Worm (Caenorhabditis elegans) whole organism, mixed stage, embryonic: ENCODE measurements around the gene lgc-36.

Source experiments
- M03D4.4 ChIP-seq: sonication (generic microtip); optimal IDR thresholded peaks from 2 replicates; lab custom pipeline; 2017; ENCODE audit warnings: mild to moderate bottlenecking, missing genetic modification characterization, missing compliant biosample characterization
- bed-3 ChIP-seq: fragments of 200-800 bp; sonication (Bioruptor generic); optimal IDR thresholded peaks from 3 replicates; lab custom pipeline; 2018; ENCODE audit warnings: mild to moderate bottlenecking, missing genetic modification characterization, moderate library complexity, missing compliant biosample characterization
- blmp-1 ChIP-seq: fragments of 150-350 bp; optimal IDR thresholded peaks from 2 replicates; lab custom pipeline; 2014; ENCODE audit warnings: missing biosample characterization, missing genetic modification characterization
- ceh-39 ChIP-seq: fragments of 150-350 bp; optimal IDR thresholded peaks from 2 replicates; lab custom pipeline; 2014; ENCODE audit warnings: missing biosample characterization, missing genetic modification characterization
- ceh-43 ChIP-seq: fragments of 200-800 bp; sonication (Bioruptor generic); optimal IDR thresholded peaks from 2 replicates; lab custom pipeline; 2018; ENCODE audit warnings: mild to moderate bottlenecking, missing genetic modification characterization, moderate library complexity, missing compliant biosample characterization
- ceh-83 ChIP-seq: fragments of 200-800 bp; sonication (Bioruptor generic); optimal IDR thresholded peaks from 2 replicates; lab custom pipeline; 2018; ENCODE audit warnings: mild to moderate bottlenecking, missing genetic modification characterization, missing compliant biosample characterization
- ces-1 ChIP-seq: fragments of 150-350 bp; optimal IDR thresholded peaks from 2 replicates; lab custom pipeline; 2014; ENCODE audit warnings: missing biosample characterization, missing genetic modification reagents, missing genetic modification characterization
- cnd-1 ChIP-seq: fragments of 200-800 bp; sonication (Bioruptor generic); optimal IDR thresholded peaks from 2 replicates; lab custom pipeline; 2018; ENCODE audit warnings: mild to moderate bottlenecking, missing genetic modification characterization, missing compliant biosample characterization
- drap-1 ChIP-seq: fragments of 200-800 bp; sonication (Bioruptor generic); optimal IDR thresholded peaks from 3 replicates; lab custom pipeline; 2018; ENCODE audit warnings: mild to moderate bottlenecking, missing genetic modification characterization, missing compliant biosample characterization
- elt-1 ChIP-seq: sonication (generic microtip); optimal IDR thresholded peaks from 2 replicates; lab custom pipeline; 2017; ENCODE audit warnings: missing genetic modification characterization, mild to moderate bottlenecking, missing compliant biosample characterization, antibody characterized with exemption, moderate library complexity, borderline replicate concordance; ENCODE audit not compliant: insufficient read depth
- elt-3 ChIP-seq: fragments of 150-350 bp; optimal IDR thresholded peaks from 2 replicates; lab custom pipeline; 2014; ENCODE audit warnings: missing biosample characterization, missing genetic modification characterization
- flh-1 ChIP-seq: fragments of 200-800 bp; sonication (Bioruptor generic); optimal IDR thresholded peaks from 2 replicates; lab custom pipeline; 2018; ENCODE audit warnings: mild to moderate bottlenecking, missing genetic modification characterization, moderate library complexity, missing compliant biosample characterization
- ham-2 ChIP-seq: fragments of 200-800 bp; sonication (Bioruptor generic); optimal IDR thresholded peaks from 2 replicates; lab custom pipeline; 2018; ENCODE audit warnings: mild to moderate bottlenecking, missing genetic modification characterization, missing compliant biosample characterization
- hlh-1 ChIP-seq: fragments of 150-350 bp; optimal IDR thresholded peaks from 2 replicates; lab custom pipeline; 2014; ENCODE audit warnings: missing biosample characterization, missing genetic modification reagents, missing genetic modification characterization
- lin-13 ChIP-seq: fragments of 150-350 bp; optimal IDR thresholded peaks from 2 replicates; lab custom pipeline; 2014; ENCODE audit warnings: missing biosample characterization, missing genetic modification characterization
- lin-32 ChIP-seq: fragments of 200-800 bp; sonication (Bioruptor generic); optimal IDR thresholded peaks from 2 replicates; lab custom pipeline; 2018; ENCODE audit warnings: mild to moderate bottlenecking, missing genetic modification characterization, missing compliant biosample characterization
- lsy-2 ChIP-seq: fragments of 150-350 bp; optimal IDR thresholded peaks from 2 replicates; lab custom pipeline; 2014; ENCODE audit warnings: missing biosample characterization, missing genetic modification characterization
- mab-5 ChIP-seq: fragments of 150-350 bp; optimal IDR thresholded peaks from 2 replicates; lab custom pipeline; 2014; ENCODE audit warnings: missing biosample characterization, missing genetic modification characterization
- mls-2 ChIP-seq: sonication (generic microtip); optimal IDR thresholded peaks from 2 replicates; lab custom pipeline; 2016; ENCODE audit warnings: mild to moderate bottlenecking, missing genetic modification characterization, moderate library complexity, missing compliant biosample characterization
- nhr-12 ChIP-seq: fragments of 150-350 bp; optimal IDR thresholded peaks from 2 replicates; lab custom pipeline; 2014; ENCODE audit warnings: missing biosample characterization, missing genetic modification characterization
- nhr-2 ChIP-seq: fragments of 150-350 bp; optimal IDR thresholded peaks from 2 replicates; lab custom pipeline; 2014; ENCODE audit warnings: missing biosample characterization, missing genetic modification characterization
- nhr-237 ChIP-seq: fragments of 150-350 bp; optimal IDR thresholded peaks from 2 replicates; lab custom pipeline; 2014; ENCODE audit warnings: missing biosample characterization, missing genetic modification characterization
- nhr-28 ChIP-seq: fragments of 150-350 bp; optimal IDR thresholded peaks from 2 replicates; lab custom pipeline; 2014; ENCODE audit warnings: missing biosample characterization, missing genetic modification characterization
- nhr-76 ChIP-seq: sonication (generic microtip); optimal IDR thresholded peaks from 2 replicates; lab custom pipeline; 2017; ENCODE audit warnings: missing biosample characterization, missing genetic modification characterization
- pha-4 ChIP-seq: fragments of 150-350 bp; optimal IDR thresholded peaks from 2 replicates; lab custom pipeline; 2018; ENCODE audit warnings: missing biosample characterization, missing genetic modification reagents, missing genetic modification characterization
- sem-2 ChIP-seq: fragments of 200-800 bp; sonication (Bioruptor generic); optimal IDR thresholded peaks from 2 replicates; lab custom pipeline; 2018; ENCODE audit warnings: mild to moderate bottlenecking, missing genetic modification characterization, missing compliant biosample characterization
- snpc-4 ChIP-seq: fragments of 150-350 bp; optimal IDR thresholded peaks from 2 replicates; lab custom pipeline; 2014; ENCODE audit warnings: missing biosample characterization, missing genetic modification characterization
- tbx-8 ChIP-seq: fragments of 200-800 bp; sonication (Bioruptor generic); optimal IDR thresholded peaks from 2 replicates; lab custom pipeline; 2018; ENCODE audit warnings: mild to moderate bottlenecking, missing genetic modification characterization, moderate library complexity, missing compliant biosample characterization
- unc-120 ChIP-seq: sonication (generic microtip); optimal IDR thresholded peaks from 2 replicates; lab custom pipeline; 2017; ENCODE audit warnings: missing genetic modification characterization, missing compliant biosample characterization; ENCODE audit not compliant: poor library complexity, severe bottlenecking
- unc-39 ChIP-seq: fragments of 150-350 bp; optimal IDR thresholded peaks from 2 replicates; lab custom pipeline; 2014; ENCODE audit warnings: missing biosample characterization, missing genetic modification characterization
- unc-62 ChIP-seq: fragments of 150-350 bp; optimal IDR thresholded peaks from 2 replicates; lab custom pipeline; 2014; ENCODE audit warnings: missing biosample characterization, missing genetic modification reagents, missing genetic modification characterization
- zip-8 ChIP-seq: fragments of 150-350 bp; optimal IDR thresholded peaks from 2 replicates; lab custom pipeline; 2014; ENCODE audit warnings: missing biosample characterization, missing genetic modification characterization
- ztf-11 ChIP-seq: fragments of 150-350 bp; optimal IDR thresholded peaks from 2 replicates; lab custom pipeline; 2014; ENCODE audit warnings: missing biosample characterization, missing genetic modification characterization

lgc-36 gene

DNA sequence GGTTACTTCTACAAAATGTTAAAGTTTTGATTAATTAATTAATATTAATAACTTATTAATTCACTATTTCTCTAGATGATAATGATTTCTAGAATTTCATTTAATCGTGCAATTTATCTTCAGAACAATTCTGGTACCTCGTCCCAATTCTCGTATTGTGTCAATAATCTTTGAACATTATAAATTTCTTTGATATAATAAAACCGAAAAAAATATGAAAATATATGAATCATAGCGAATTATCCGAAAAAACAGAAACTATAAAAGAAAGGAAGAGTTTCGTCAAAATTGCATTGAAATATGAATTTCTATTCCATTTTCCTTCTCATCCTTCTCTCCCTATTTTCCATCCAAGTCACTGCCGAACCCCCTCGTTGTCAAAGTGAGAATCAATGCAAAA is 8.1 kb downstream of the lgc-36 start, which contains the start of gene T19B10.12:
Gene T19B10.12 (plus strand): TSS at position 301 of the 400 bp plus-strand sequence.
- TF ChIP-seq zip-8 (tag; lab: Kevin White, UChicago), result no peak

DNA sequence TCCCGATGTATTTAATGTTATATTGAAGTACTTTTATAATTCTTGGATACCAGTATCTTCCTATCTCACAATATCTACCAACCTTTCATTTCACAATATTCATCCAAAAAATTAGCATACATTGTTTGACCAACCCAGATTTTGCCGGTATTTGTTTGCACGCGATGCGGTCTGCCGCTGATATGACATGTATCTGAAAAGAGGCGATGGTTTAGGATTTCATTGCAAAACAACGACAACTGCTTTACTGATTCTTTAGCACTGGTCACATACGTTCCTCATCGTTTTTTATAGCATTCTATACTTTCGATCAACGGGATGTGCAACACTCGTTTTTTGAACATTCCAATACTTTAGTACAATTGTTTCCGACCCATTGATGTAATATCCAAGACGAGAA is 10.9 kb downstream of the lgc-36 start, which contains the start of gene mam-4:
Gene mam-4 (plus strand): TSS at position 301 of the 400 bp plus-strand sequence.
- no peak for TF ChIP-seq nhr-12 (tag; lab: Kevin White, UChicago)
- no peak for TF ChIP-seq mls-2 (tag; lab: Kevin White, UChicago)
- no peak for TF ChIP-seq flh-1 (GFP tag; lab: Kevin White, UChicago)
- no peak for TF ChIP-seq ham-2
- no peak for TF ChIP-seq snpc-4 (tag; lab: Kevin White, UChicago)
- no peak for TF ChIP-seq elt-1 (tag; lab: Kevin White, UChicago)
- TF ChIP-seq cnd-1 (tag; lab: Kevin White, UChicago), result no peak
- no peak for TF ChIP-seq ceh-39
- TF ChIP-seq mab-5 (tag; lab: Kevin White, UChicago), result no peak

DNA sequence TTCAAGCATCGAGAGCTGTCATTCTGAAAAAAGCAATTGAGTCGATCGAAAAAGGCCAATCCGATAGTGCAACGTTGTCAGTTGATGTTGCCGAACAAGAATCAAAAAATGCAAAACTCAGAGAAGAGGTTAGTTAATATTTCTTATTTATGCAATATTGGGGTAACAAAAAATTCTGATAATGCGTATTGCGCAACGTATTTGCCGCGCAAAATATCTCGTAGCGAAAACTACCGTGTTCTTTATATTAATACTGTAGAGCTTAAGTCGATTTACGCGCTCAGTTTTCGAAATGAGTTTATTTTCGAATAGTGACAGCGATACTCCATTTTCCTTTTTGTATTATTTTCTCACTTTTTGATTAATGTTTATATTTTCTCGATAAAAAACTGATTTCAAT is 13.8 kb downstream of the lgc-36 start:
- TF ChIP-seq ces-1 (GFP tag; lab: Kevin White, UChicago) (no peak), sem-2 (GFP tag; lab: Kevin White, UChicago) (no peak), cnd-1 (tag; lab: Kevin White, UChicago) (no peak), lin-32 (GFP tag; lab: Kevin White, UChicago) (no peak), zip-8 (tag; lab: Kevin White, UChicago) (peak; percentile 59), unc-120 (no peak), ceh-43 (GFP tag; lab: Kevin White, UChicago) (no peak), ceh-83 (GFP tag; lab: Kevin White, UChicago) (no peak)

DNA sequence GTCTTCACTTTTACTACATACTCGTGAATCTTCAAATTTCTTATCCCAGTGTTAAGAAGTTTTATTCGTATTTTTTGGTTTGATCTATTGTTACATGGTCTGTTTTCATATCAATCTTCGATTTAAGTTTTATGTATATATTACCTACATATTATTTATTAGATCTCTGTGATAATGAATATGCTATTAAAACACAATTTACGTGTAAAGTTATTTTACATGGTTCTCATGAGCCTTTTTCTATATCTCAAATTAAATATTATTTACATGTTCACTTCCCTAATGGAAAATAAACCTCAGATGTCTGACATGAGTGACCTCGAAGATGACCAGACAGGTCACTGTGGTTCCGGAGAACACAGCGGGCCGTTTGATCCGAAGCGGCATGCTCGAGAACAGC is 14.3 kb downstream of the lgc-36 start, which contains the start of gene mxl-1:
Gene mxl-1 (plus strand): TSS at position 301 of the 400 bp plus-strand sequence.
- no peak for TF ChIP-seq hlh-1
- no peak for TF ChIP-seq mls-2 (tag; lab: Kevin White, UChicago)
- no peak for TF ChIP-seq tbx-8
- no peak for TF ChIP-seq lin-32 (GFP tag; lab: Kevin White, UChicago)
- no peak for TF ChIP-seq ztf-11 (tag; lab: Kevin White, UChicago)
- no peak for TF ChIP-seq unc-120
- TF ChIP-seq zip-8 (tag; lab: Kevin White, UChicago), result no peak
- TF ChIP-seq ces-1 (GFP tag; lab: Kevin White, UChicago), result no peak
- TF ChIP-seq unc-39, result no peak
- no peak for TF ChIP-seq snpc-4 (tag; lab: Kevin White, UChicago)
- no peak for TF ChIP-seq drap-1 (GFP tag; lab: Kevin White, UChicago)

DNA sequence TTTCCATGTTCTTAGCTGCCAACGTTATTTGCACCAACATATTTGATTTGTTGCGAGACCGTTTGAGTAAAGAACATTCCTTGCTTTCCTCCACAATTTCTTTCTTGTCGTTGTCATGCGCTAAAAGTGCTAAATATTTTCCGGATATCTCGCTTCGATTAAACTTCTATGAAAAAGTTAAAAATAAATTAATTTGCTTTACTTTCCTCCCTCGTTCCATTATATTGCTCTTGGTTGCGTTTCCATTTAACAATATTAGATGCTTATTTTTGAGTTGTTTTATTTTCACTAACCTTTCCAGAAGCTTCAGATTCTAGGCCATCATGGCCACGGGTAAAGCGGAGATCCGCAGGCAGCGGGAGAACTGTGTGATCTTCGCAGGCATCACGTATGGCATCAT is 17.2 kb downstream of the lgc-36 start, which contains the start of gene pgap-1:
Gene pgap-1 (plus strand): TSS at position 301 of the 400 bp plus-strand sequence.
- TF ChIP-seq ceh-39 (no peak), nhr-76 (no peak), zip-8 (tag; lab: Kevin White, UChicago) (no peak), ces-1 (GFP tag; lab: Kevin White, UChicago) (no peak), ceh-83 (GFP tag; lab: Kevin White, UChicago) (no peak), cnd-1 (tag; lab: Kevin White, UChicago) (no peak), lsy-2 (tag; lab: Kevin White, UChicago) (no peak), mls-2 (tag; lab: Kevin White, UChicago) (no peak), snpc-4 (tag; lab: Kevin White, UChicago) (no peak), bed-3 (no peak), unc-120 (no peak), pha-4 (tag; lab: Kevin White, UChicago) (no peak), sem-2 (GFP tag; lab: Kevin White, UChicago) (no peak), nhr-28 (no peak), ceh-43 (GFP tag; lab: Kevin White, UChicago) (no peak), nhr-2 (no peak), lin-32 (GFP tag; lab: Kevin White, UChicago) (no peak), nhr-12 (tag; lab: Kevin White, UChicago) (no peak)

DNA sequence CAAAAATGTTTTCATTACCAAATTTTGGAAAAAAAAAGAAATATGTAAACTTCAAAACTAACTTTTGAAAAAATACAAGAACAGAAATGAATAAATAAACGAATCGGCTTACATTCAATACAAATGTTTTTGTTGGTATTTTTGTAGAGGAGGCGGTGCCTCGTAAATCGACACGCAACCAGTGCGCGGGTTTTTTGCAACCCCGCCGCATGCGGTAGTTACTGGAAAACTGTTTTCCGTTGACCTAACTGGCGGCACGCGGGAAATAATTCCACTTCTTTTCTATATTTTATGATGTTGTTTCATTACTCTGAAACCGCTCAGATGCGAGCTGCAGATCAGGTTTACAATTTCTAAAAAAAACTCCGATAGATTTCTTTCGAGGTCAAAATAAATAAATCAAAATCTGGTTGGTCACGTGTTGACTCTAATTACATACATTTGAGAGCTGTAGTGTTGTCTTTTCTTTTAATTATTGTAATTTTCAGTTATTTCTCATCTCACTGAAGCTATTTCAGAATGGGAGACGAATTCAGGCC is 19.5 kb downstream of the lgc-36 start, which contains the start of the genes dvc-1 and ima-1:
Gene dvc-1 (minus strand): TSS at position 145 of the 539 bp plus-strand sequence.
Gene ima-1 (plus strand): TSS at position 489 of the 539 bp plus-strand sequence.
- peak; percentile 14 for TF ChIP-seq ham-2
- TF ChIP-seq unc-120, result peak; percentile 54
- peak; percentile 8 for TF ChIP-seq nhr-28
- no peak for TF ChIP-seq elt-3 (tag; lab: Kevin White, UChicago)
- TF ChIP-seq cnd-1 (tag; lab: Kevin White, UChicago), result peak; percentile 76
- TF ChIP-seq nhr-76, result peak; percentile 70
- no peak for TF ChIP-seq tbx-8
- TF ChIP-seq bed-3, result peak; percentile 44
- TF ChIP-seq lin-32 (GFP tag; lab: Kevin White, UChicago), result no peak
- peak; percentile 89 for TF ChIP-seq ztf-11 (tag; lab: Kevin White, UChicago)
- peak; percentile 69 for TF ChIP-seq drap-1 (GFP tag; lab: Kevin White, UChicago)
- TF ChIP-seq blmp-1 (tag; lab: Kevin White, UChicago), result peak; percentile 64
- TF ChIP-seq hlh-1, result peak; percentile 48
- TF ChIP-seq M03D4.4 (tag; lab: Kevin White, UChicago), result peak; percentile 78
- no peak for TF ChIP-seq mab-5 (tag; lab: Kevin White, UChicago)
- no peak for TF ChIP-seq lin-13 (tag; lab: Kevin White, UChicago)
- TF ChIP-seq ceh-83 (GFP tag; lab: Kevin White, UChicago), result peak; percentile 59
- TF ChIP-seq nhr-12 (tag; lab: Kevin White, UChicago), result peak; percentile 56
- TF ChIP-seq mls-2 (tag; lab: Kevin White, UChicago), result peak; percentile 87
- peak; percentile 61 for TF ChIP-seq nhr-237 (tag; lab: Kevin White, UChicago)
- peak; percentile 2 for TF ChIP-seq elt-1 (tag; lab: Kevin White, UChicago)
- no peak for TF ChIP-seq nhr-2
- TF ChIP-seq snpc-4 (tag; lab: Kevin White, UChicago), result no peak
- TF ChIP-seq pha-4 (tag; lab: Kevin White, UChicago), result no peak
- TF ChIP-seq ceh-43 (GFP tag; lab: Kevin White, UChicago), result peak; percentile 82
- no peak for TF ChIP-seq unc-62
- TF ChIP-seq zip-8 (tag; lab: Kevin White, UChicago), result no peak
- TF ChIP-seq ces-1 (GFP tag; lab: Kevin White, UChicago), result peak; percentile 36
